Worm (Caenorhabditis elegans): ENCODE measurements around the gene srlf-35.

DNA sequence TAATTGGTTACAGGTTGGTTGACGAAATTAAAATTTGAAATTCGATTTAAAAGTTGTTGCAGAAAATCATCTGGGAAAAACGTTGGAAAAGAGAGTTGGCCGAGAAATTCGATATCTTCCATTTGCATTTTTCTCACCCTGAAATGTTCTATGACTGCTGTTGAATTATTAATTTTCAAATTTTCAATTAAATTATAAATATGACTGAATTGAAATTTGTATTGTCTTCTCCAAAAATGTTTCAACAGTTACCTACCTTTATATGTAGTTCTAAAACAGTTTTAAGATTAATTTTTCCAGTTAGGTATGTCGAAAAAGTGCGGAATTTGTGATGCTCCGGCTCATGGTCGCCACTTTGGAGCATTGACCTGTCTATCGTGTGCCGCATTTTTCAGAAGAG lies 17.1 kb upstream of the srlf-35 start, which contains the start of gene nhr-211:
- no peak for TF ChIP-seq ztf-11 (tag; optimal IDR thresholded peaks at IDR 0.05)
- no peak for TF ChIP-seq lsy-2 (tag; optimal IDR thresholded peaks at IDR 0.05)
- TF ChIP-seq elt-3 (tag; optimal IDR thresholded peaks at IDR 0.05) = no peak
- TF ChIP-seq sox-4 (tag; optimal IDR thresholded peaks at IDR 0.05) = no peak
- no peak for TF ChIP-seq skn-1 (tag; optimal IDR thresholded peaks at IDR 0.05)
- TF ChIP-seq nhr-28 (tag; optimal IDR thresholded peaks at IDR 0.05) = no peak
- TF ChIP-seq alr-1 (tag; optimal IDR thresholded peaks at IDR 0.05; ENCODE audit: borderline replicate concordance) = no peak
- TF ChIP-seq lin-35 (GFP tag; optimal IDR thresholded peaks at IDR 0.05) = no peak
- no peak for TF ChIP-seq jun-1 (tag; optimal IDR thresholded peaks at IDR 0.05)
- no peak for TF ChIP-seq ceh-88 (GFP tag; IDR thresholded peaks at IDR 0.05)
- no peak for TF ChIP-seq lin-39 (tag; optimal IDR thresholded peaks at IDR 0.05)
- TF ChIP-seq fkh-10 (GFP tag; optimal IDR thresholded peaks at IDR 0.05) = no peak

Data from whole organism, L1 larva.